Fruit fly (Drosophila melanogaster) whole organism, embryonic: Measurements from ENCODE around the gene UbcE2H.

Experiments used
- Ada2b ChIP-seq: fragments of 200-800 bp; sonication (Bioruptor generic); IDR thresholded peaks from 2 replicates; pipeline ENCODE4 v1.3.6; 2022; ENCODE audit warnings: missing biosample characterization, missing genetic modification characterization
- Aef1 ChIP-seq: fragments of 200-800 bp; sonication (Bioruptor generic); IDR thresholded peaks from 3 replicates; pipeline ENCODE4 v1.3.6; 2022; ENCODE audit warnings: missing biosample characterization, missing genetic modification characterization
- Atf3 ChIP-seq: fragments of 200-800 bp; sonication (Bioruptor generic); optimal IDR thresholded peaks from 3 replicates; lab custom pipeline; 2016; ENCODE audit warnings: missing biosample characterization, missing genetic modification characterization
- CG10654 ChIP-seq: fragments of 200-800 bp; sonication (Bioruptor generic); optimal IDR thresholded peaks from 2 replicates; lab custom pipeline; 2016; ENCODE audit warnings: missing biosample characterization, missing genetic modification characterization
- CG11398 ChIP-seq: fragments of 200-800 bp; sonication (Bioruptor generic); optimal IDR thresholded peaks from 2 replicates; lab custom pipeline; 2016; ENCODE audit warnings: missing biosample characterization, missing genetic modification characterization
- CG12391 ChIP-seq: fragments of 200-800 bp; sonication (Bioruptor generic); optimal IDR thresholded peaks from 3 replicates; lab custom pipeline; 2018; ENCODE audit warnings: missing biosample characterization, mild to moderate bottlenecking, missing genetic modification characterization, moderate library complexity
- CG12659 ChIP-seq: fragments of 200-800 bp; sonication (Bioruptor generic); optimal IDR thresholded peaks from 3 replicates; lab custom pipeline; 2017; ENCODE audit warnings: mild to moderate bottlenecking, missing biosample characterization, missing genetic modification reagents, missing genetic modification characterization
- CG14441 ChIP-seq: fragments of 200-800 bp; sonication (Bioruptor generic); IDR thresholded peaks from 2 replicates; pipeline ENCODE4 v1.3.6; 2022; ENCODE audit warnings: missing biosample characterization, missing genetic modification characterization
- CG16815 ChIP-seq: fragments of 200-800 bp; sonication (Bioruptor generic); optimal IDR thresholded peaks from 3 replicates; lab custom pipeline; 2017; ENCODE audit warnings: missing biosample characterization, mild to moderate bottlenecking, missing genetic modification characterization
- CG1792 ChIP-seq: fragments of 200-800 bp; sonication (Bioruptor generic); optimal IDR thresholded peaks from 2 replicates; lab custom pipeline; 2016; ENCODE audit warnings: missing biosample characterization, missing genetic modification characterization
- CG32767 ChIP-seq: fragments of 200-800 bp; sonication (Bioruptor generic); IDR thresholded peaks from 2 replicates; pipeline ENCODE4 v1.3.6; 2022; ENCODE audit warnings: missing biosample characterization, missing genetic modification characterization
- CG33213 ChIP-seq: fragments of 200-800 bp; sonication (Bioruptor generic); optimal IDR thresholded peaks from 3 replicates; lab custom pipeline; 2016; ENCODE audit warnings: missing biosample characterization, missing genetic modification characterization
- CG34422 ChIP-seq: fragments of 200-800 bp; sonication (Bioruptor generic); IDR thresholded peaks from 3 replicates; pipeline ENCODE4 v1.3.6; 2022; ENCODE audit warnings: missing biosample characterization, missing genetic modification characterization
- CG43689 ChIP-seq: fragments of 200-800 bp; sonication (Bioruptor generic); IDR thresholded peaks from 2 replicates; pipeline ENCODE4 v1.3.6; 2022; ENCODE audit warnings: missing biosample characterization, missing genetic modification characterization
- CG4707 ChIP-seq: fragments of 200-800 bp; sonication (Bioruptor generic); optimal IDR thresholded peaks from 2 replicates; lab custom pipeline; 2018; ENCODE audit warnings: missing biosample characterization, mild to moderate bottlenecking, missing genetic modification characterization, moderate library complexity
- CG5245 ChIP-seq: fragments of 200-800 bp; sonication (Bioruptor generic); optimal IDR thresholded peaks from 3 replicates; lab custom pipeline; 2016; ENCODE audit warnings: missing biosample characterization, missing genetic modification characterization
- CG6272 ChIP-seq: fragments of 200-800 bp; sonication (Bioruptor generic); IDR thresholded peaks from 2 replicates; pipeline ENCODE4 v1.3.6; 2022; ENCODE audit warnings: missing biosample characterization, missing genetic modification characterization
- Dek ChIP-seq: fragments of 200-800 bp; sonication (Bioruptor generic); optimal IDR thresholded peaks from 3 replicates; lab custom pipeline; 2019; ENCODE audit warnings: missing biosample characterization, mild to moderate bottlenecking, missing genetic modification characterization, moderate library complexity
- ERR ChIP-seq: fragments of 200-800 bp; sonication (Bioruptor generic); optimal IDR thresholded peaks from 2 replicates; lab custom pipeline; 2016; ENCODE audit warnings: missing biosample characterization, missing genetic modification characterization
- Hand ChIP-seq: fragments of 200-800 bp; sonication (Bioruptor generic); optimal IDR thresholded peaks from 2 replicates; lab custom pipeline; 2017; ENCODE audit warnings: mild to moderate bottlenecking, missing biosample characterization, missing genetic modification reagents, missing genetic modification characterization
- Hey ChIP-seq: fragments of 200-800 bp; sonication (Bioruptor generic); optimal IDR thresholded peaks from 3 replicates; lab custom pipeline; 2018; ENCODE audit warnings: missing biosample characterization, mild to moderate bottlenecking, missing genetic modification characterization
- Hmr ChIP-seq: fragments of 200-800 bp; sonication (Bioruptor generic); optimal IDR thresholded peaks from 3 replicates; lab custom pipeline; 2017; ENCODE audit warnings: mild to moderate bottlenecking, missing biosample characterization, missing genetic modification reagents, missing genetic modification characterization
- MBD-R2 ChIP-seq: fragments of 200-800 bp; sonication (Bioruptor generic); IDR thresholded peaks from 2 replicates; pipeline ENCODE4 v1.3.6; 2022; ENCODE audit warnings: missing biosample characterization, missing genetic modification characterization
- Neu2 ChIP-seq: fragments of 200-800 bp; sonication (Bioruptor generic); optimal IDR thresholded peaks from 3 replicates; lab custom pipeline; 2016; ENCODE audit warnings: missing biosample characterization, missing genetic modification characterization, borderline replicate concordance
- Rx ChIP-seq: fragments of 200-800 bp; sonication (Bioruptor generic); IDR thresholded peaks from 2 replicates; pipeline ENCODE4 v1.3.6; 2022; ENCODE audit warnings: missing biosample characterization, missing genetic modification characterization
- Sox102F ChIP-seq: fragments of 200-800 bp; sonication (Bioruptor generic); optimal IDR thresholded peaks from 2 replicates; lab custom pipeline; 2018; ENCODE audit warnings: missing biosample characterization, mild to moderate bottlenecking, missing genetic modification characterization, moderate library complexity
- Sry-β ChIP-seq: fragments of 200-800 bp; sonication (Bioruptor generic); optimal IDR thresholded peaks from 2 replicates; lab custom pipeline; 2018; ENCODE audit warnings: missing biosample characterization, mild to moderate bottlenecking, missing genetic modification characterization, moderate library complexity
- Vsx1 ChIP-seq: fragments of 200-800 bp; sonication (Bioruptor generic); optimal IDR thresholded peaks from 2 replicates; lab custom pipeline; 2017; ENCODE audit warnings: missing biosample characterization, mild to moderate bottlenecking, missing genetic modification characterization, missing genetic modification reagents
- Xrp1 ChIP-seq: fragments of 200-800 bp; sonication (Bioruptor generic); IDR thresholded peaks from 2 replicates; pipeline ENCODE4 v1.3.6; 2022; ENCODE audit warnings: missing biosample characterization, missing genetic modification characterization
- abd-A ChIP-seq: fragments of 200-800 bp; sonication (Bioruptor generic); optimal IDR thresholded peaks from 3 replicates; lab custom pipeline; 2019; ENCODE audit warnings: missing biosample characterization, mild to moderate bottlenecking, missing genetic modification characterization, moderate library complexity
- ap ChIP-seq: fragments of 200-800 bp; sonication (Bioruptor generic); IDR thresholded peaks from 2 replicates; pipeline ENCODE4 v1.3.6; 2022; ENCODE audit warnings: missing biosample characterization, missing genetic modification characterization
- ase ChIP-seq: fragments of 200-800 bp; sonication (Bioruptor generic); IDR thresholded peaks from 3 replicates; pipeline ENCODE4 v1.3.6; 2022; ENCODE audit warnings: missing biosample characterization, missing genetic modification characterization
- bab2 ChIP-seq: fragments of 200-800 bp; sonication (Bioruptor generic); optimal IDR thresholded peaks from 2 replicates; lab custom pipeline; 2016; ENCODE audit warnings: missing biosample characterization, missing genetic modification characterization
- chif ChIP-seq, 2 experiments: fragments of 200-800 bp; sonication (Bioruptor generic); optimal IDR thresholded peaks; 3 replicates each; lab custom pipeline; 2016; ENCODE audit warnings: missing biosample characterization in 2 of 2, missing genetic modification characterization in 2 of 2
- crol ChIP-seq: fragments of 200-800 bp; sonication (Bioruptor generic); IDR thresholded peaks from 2 replicates; pipeline ENCODE4 v1.3.6; 2022; ENCODE audit warnings: missing biosample characterization, missing genetic modification characterization
- dan ChIP-seq: fragments of 200-800 bp; sonication (Bioruptor generic); IDR thresholded peaks from 2 replicates; pipeline ENCODE4 v1.3.6; 2022; ENCODE audit warnings: missing biosample characterization, missing genetic modification characterization
- eve ChIP-seq, 2 experiments: fragments of >200 bp; optimal IDR thresholded peaks; 2 replicates each; lab custom pipeline; 2017; ENCODE audit warnings: missing biosample characterization in 2 of 2, missing genetic modification characterization in 2 of 2
- gro ChIP-seq: fragments of 200-800 bp; sonication (Bioruptor generic); optimal IDR thresholded peaks from 2 replicates; lab custom pipeline; 2016; ENCODE audit warnings: missing biosample characterization, missing genetic modification characterization
- h ChIP-seq: fragments of >200 bp; optimal IDR thresholded peaks from 2 replicates; lab custom pipeline; 2017
- ham ChIP-seq: fragments of 200-800 bp; sonication (Bioruptor generic); IDR thresholded peaks from 2 replicates; pipeline ENCODE4 v1.3.6; 2022; ENCODE audit warnings: missing biosample characterization, missing genetic modification characterization
- jumu ChIP-seq: fragments of 200-800 bp; sonication (Bioruptor generic); optimal IDR thresholded peaks from 3 replicates; lab custom pipeline; 2016; ENCODE audit warnings: missing biosample characterization, missing genetic modification characterization
- kay ChIP-seq: fragments of 200-800 bp; sonication (Bioruptor generic); optimal IDR thresholded peaks from 2 replicates; lab custom pipeline; 2016; ENCODE audit warnings: missing biosample characterization, missing genetic modification characterization
- knrl ChIP-seq: fragments of 200-800 bp; sonication (Bioruptor generic); IDR thresholded peaks from 3 replicates; pipeline ENCODE4 v1.3.6; 2022; ENCODE audit warnings: missing biosample characterization, missing genetic modification characterization; ENCODE audit not compliant: partially characterized antibody
- lbe ChIP-seq: fragments of 200-800 bp; sonication (Bioruptor generic); optimal IDR thresholded peaks from 2 replicates; lab custom pipeline; 2016; ENCODE audit warnings: missing biosample characterization, mild to moderate bottlenecking, missing genetic modification characterization
- mirr ChIP-seq: fragments of 200-800 bp; sonication (Bioruptor generic); optimal IDR thresholded peaks from 3 replicates; lab custom pipeline; 2018; ENCODE audit warnings: missing biosample characterization, mild to moderate bottlenecking, missing genetic modification characterization
- pzg ChIP-seq: fragments of 200-800 bp; sonication (Bioruptor generic); optimal IDR thresholded peaks from 3 replicates; lab custom pipeline; 2018; ENCODE audit warnings: missing biosample characterization, mild to moderate bottlenecking, missing genetic modification characterization, moderate library complexity
- sens ChIP-seq: fragments of 200-800 bp; sonication (Bioruptor generic); peaks from one replicate; lab custom pipeline; 2016; ENCODE audit warnings: missing biosample characterization, missing genetic modification characterization
- tap ChIP-seq: fragments of 200-800 bp; optimal IDR thresholded peaks from 3 replicates; lab custom pipeline; 2019; ENCODE audit warnings: missing biosample characterization, mild to moderate bottlenecking, missing genetic modification characterization, moderate library complexity
- tx ChIP-seq: fragments of 200-800 bp; sonication (Bioruptor generic); optimal IDR thresholded peaks from 2 replicates; lab custom pipeline; 2016; ENCODE audit warnings: missing biosample characterization, missing genetic modification characterization
- vfl ChIP-seq: fragments of 200-800 bp; sonication (Bioruptor generic); optimal IDR thresholded peaks from 2 replicates; lab custom pipeline; 2016; ENCODE audit warnings: missing biosample characterization, missing genetic modification characterization

UbcE2H gene

DNA sequence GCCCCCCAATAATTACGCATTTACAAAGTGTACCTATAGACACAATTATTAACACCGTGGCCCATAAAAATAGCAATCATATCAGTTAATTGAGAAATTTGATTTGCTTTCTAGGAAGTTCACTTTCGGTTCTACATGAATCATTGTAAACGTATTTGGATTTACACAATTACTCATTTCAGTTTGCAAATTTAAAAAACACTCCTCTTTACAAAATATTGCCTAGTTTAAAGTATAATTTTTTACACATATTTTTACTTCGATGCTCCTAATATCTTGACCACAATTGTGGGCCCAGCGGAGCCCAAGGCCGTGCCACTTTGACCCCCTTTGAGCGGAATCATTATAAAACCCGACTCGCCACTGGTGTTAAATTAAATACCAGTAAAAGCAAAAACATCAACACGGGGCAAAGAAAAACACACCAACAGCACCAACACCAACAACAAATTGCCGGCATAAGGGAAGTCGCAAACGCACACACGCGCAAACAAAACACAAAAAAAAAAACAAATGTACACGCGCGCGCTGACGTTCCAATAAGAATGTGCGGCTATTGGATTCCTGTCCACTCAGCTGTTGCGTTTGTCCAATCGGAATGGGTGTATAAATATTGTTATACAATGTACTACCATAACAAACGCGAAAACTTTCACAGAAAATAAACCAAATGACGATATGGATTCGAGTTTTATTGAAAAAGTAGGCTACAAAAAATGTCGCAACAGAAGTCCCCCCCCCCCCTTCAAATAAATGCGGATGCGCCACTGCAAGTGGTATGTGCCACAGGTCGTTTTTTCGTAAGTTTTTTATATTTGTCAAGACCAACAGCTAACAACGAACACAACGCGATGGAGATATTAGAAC is 20.8 kb upstream of the UbcE2H start (continued):
- TF ChIP-seq knrl (GFP tag; lab: Robert Waterston, UW) (no peak), Dek (peak; percentile 61), MBD-R2 (GFP tag; lab: Robert Waterston, UW) (no peak; the same call in 1 of the 2 replicates), Rx (GFP tag; lab: Robert Waterston, UW) (no peak), tap (tag; lab: Kevin White, UChicago) (peak; percentile 67), mirr (GFP tag; lab: Kevin White, UChicago) (peak; percentile 29), bab2 (peak; percentile 39), Hmr (peak; percentile 75), CG4707 (GFP tag; lab: Kevin White, UChicago) (no peak), dan (GFP tag; lab: Robert Waterston, UW) (no peak), jumu (GFP tag; lab: Kevin White, UChicago) (no peak), CG43689 (GFP tag; lab: Robert Waterston, UW) (no peak), ap (GFP tag; lab: Robert Waterston, UW) (peak; percentile 68; the same call in 1 of the 2 replicates), CG33213 (GFP tag; lab: Kevin White, UChicago) (no peak), ERR (no peak), chif (GFP tag; optimal IDR thresholded peaks at IDR 0.05; lab: Kevin White, UChicago) (peak; percentile 28 to 32), ase (GFP tag; lab: Robert Waterston, UW) (no peak), lbe (GFP tag; lab: Kevin White, UChicago) (no peak), Hand (peak; percentile 63), Ada2b (GFP tag; lab: Robert Waterston, UW) (peak; percentile 52), h (lab: Kevin White, UChicago) (no peak), kay (no peak), Vsx1 (GFP tag; lab: Kevin White, UChicago) (no peak), Hey (tag; lab: Kevin White, UChicago) (peak; percentile 19), CG14441 (GFP tag; lab: Robert Waterston, UW) (peak; percentile 61), Xrp1 (GFP tag; lab: Robert Waterston, UW) (peak; percentile 58; the same call in 1 of the 2 replicates), CG12391 (tag; lab: Kevin White, UChicago) (peak; percentile 64), CG5245 (no peak), Aef1 (GFP tag; lab: Robert Waterston, UW) (peak; percentile 35; the same call in 1 of the 3 replicates), Sox102F (peak; percentile 64), Neu2 (GFP tag; lab: Kevin White, UChicago) (no peak), CG32767 (0 out of 2 replicates have a peak, but pooled peaks have one; percentile 45), CG1792 (GFP tag; lab: Kevin White, UChicago) (no peak), CG11398 (no peak), CG34422 (GFP tag; lab: Robert Waterston, UW) (no peak; the same call in 2 of the 3 replicates), CG12659 (peak; percentile 38), gro (peak; percentile 32), ham (GFP tag; lab: Robert Waterston, UW) (no peak), vfl (peak; percentile 64), eve (GFP tag; optimal IDR thresholded peaks at IDR 0.05; lab: Kevin White, UChicago) (no peak), sens (GFP tag; lab: Kevin White, UChicago) (peak; percentile 67), crol (peak; percentile 68), tx (peak; percentile 26), Atf3 (GFP tag; lab: Kevin White, UChicago) (no peak), pzg (GFP tag; lab: Kevin White, UChicago) (no peak), CG16815 (no peak), Sry-β (GFP tag; lab: Kevin White, UChicago) (no peak), abd-A (no peak), CG10654 (GFP tag; lab: Kevin White, UChicago) (peak; percentile 42), CG6272 (GFP tag; lab: Robert Waterston, UW) (no peak)
